Worm (Caenorhabditis elegans) whole organism, L2 larva: ENCODE measurements around the gene F22D3.4.

Source experiments
- C34F6.9 ChIP-seq: fragments of 150-350 bp; optimal IDR thresholded peaks from 2 replicates; lab custom pipeline; 2014; ENCODE audit warnings: missing biosample characterization, missing genetic modification characterization
- F13H6.1 ChIP-seq: sonication (generic microtip); optimal IDR thresholded peaks from 2 replicates; lab custom pipeline; 2016; ENCODE audit warnings: missing genetic modification characterization, missing compliant biosample characterization
- R02D3.7 ChIP-seq: fragments of 150-350 bp; optimal IDR thresholded peaks from 2 replicates; lab custom pipeline; 2014; ENCODE audit warnings: missing biosample characterization, missing genetic modification characterization
- Y55F3AM.14 ChIP-seq: fragments of 200-800 bp; sonication (Bioruptor generic); optimal IDR thresholded peaks from 2 replicates; lab custom pipeline; 2018; ENCODE audit warnings: mild to moderate bottlenecking, missing genetic modification characterization, missing compliant biosample characterization
- alr-1 ChIP-seq: fragments of 150-350 bp; optimal IDR thresholded peaks from 2 replicates; lab custom pipeline; 2014; ENCODE audit warnings: missing biosample characterization, missing genetic modification characterization
- aly-2 ChIP-seq: fragments of 150-350 bp; optimal IDR thresholded peaks from 2 replicates; lab custom pipeline; 2014; ENCODE audit warnings: missing biosample characterization, missing genetic modification characterization
- blmp-1 ChIP-seq: sonication (generic microtip); optimal IDR thresholded peaks from 2 replicates; lab custom pipeline; 2017; ENCODE audit warnings: missing genetic modification characterization, mild to moderate bottlenecking, missing compliant biosample characterization, antibody characterized with exemption, moderate library complexity; ENCODE audit not compliant: insufficient read depth
- crh-2 ChIP-seq: sonication (generic microtip); optimal IDR thresholded peaks from 2 replicates; lab custom pipeline; 2017; ENCODE audit warnings: missing biosample characterization, missing genetic modification characterization
- dmd-4 ChIP-seq: sonication (generic microtip); optimal IDR thresholded peaks from 2 replicates; lab custom pipeline; 2017; ENCODE audit warnings: missing biosample characterization, missing genetic modification characterization
- egl-27 ChIP-seq: sonication (generic microtip); optimal IDR thresholded peaks from 3 replicates; lab custom pipeline; 2017; ENCODE audit warnings: missing biosample characterization, missing genetic modification reagents, missing genetic modification characterization
- elt-1 ChIP-seq: fragments of 150-350 bp; optimal IDR thresholded peaks from 2 replicates; lab custom pipeline; 2014; ENCODE audit warnings: missing biosample characterization, missing genetic modification characterization
- elt-3 ChIP-seq: sonication (generic microtip); optimal IDR thresholded peaks from 2 replicates; lab custom pipeline; 2017; ENCODE audit warnings: missing biosample characterization, missing genetic modification characterization
- fos-1 ChIP-seq: fragments of 150-350 bp; optimal IDR thresholded peaks from 2 replicates; lab custom pipeline; 2014; ENCODE audit warnings: missing biosample characterization, missing genetic modification characterization
- gmeb-1 ChIP-seq: fragments of 150-350 bp; optimal IDR thresholded peaks from 2 replicates; lab custom pipeline; 2014; ENCODE audit warnings: missing biosample characterization, missing genetic modification characterization
- lin-13 ChIP-seq: fragments of 150-350 bp; optimal IDR thresholded peaks from 2 replicates; lab custom pipeline; 2014; ENCODE audit warnings: missing biosample characterization, missing genetic modification reagents, missing genetic modification characterization
- lin-39 ChIP-seq: fragments of 150-350 bp; optimal IDR thresholded peaks from 2 replicates; lab custom pipeline; 2014; ENCODE audit warnings: missing biosample characterization, missing genetic modification reagents, missing genetic modification characterization
- lsy-2 ChIP-seq, 2 experiments: fragments of 150-350 bp in 1 of 2; sonication (generic microtip) in 1 of 2; optimal IDR thresholded peaks; 2 replicates each; lab custom pipeline; 2014 to 2017; ENCODE audit warnings: missing biosample characterization in 2 of 2, missing genetic modification characterization in 2 of 2
- mab-5 ChIP-seq: fragments of 150-350 bp; optimal IDR thresholded peaks from 2 replicates; lab custom pipeline; 2014; ENCODE audit warnings: missing biosample characterization, missing genetic modification characterization
- mbf-1 ChIP-seq: sonication (generic microtip); optimal IDR thresholded peaks from 2 replicates; lab custom pipeline; 2017; ENCODE audit warnings: missing biosample characterization, missing genetic modification characterization
- mdl-1 ChIP-seq, 2 experiments: fragments of 150-350 bp in 1 of 2; sonication (generic microtip) in 1 of 2; optimal IDR thresholded peaks; 2 replicates each; lab custom pipeline; 2017; ENCODE audit warnings: missing biosample characterization in 2 of 2, missing genetic modification characterization in 2 of 2
- nhr-11 ChIP-seq: fragments of 150-350 bp; optimal IDR thresholded peaks from 2 replicates; lab custom pipeline; 2014; ENCODE audit warnings: missing biosample characterization, missing genetic modification characterization
- nhr-12 ChIP-seq: fragments of 150-350 bp; optimal IDR thresholded peaks from 2 replicates; lab custom pipeline; 2014; ENCODE audit warnings: missing biosample characterization, missing genetic modification characterization
- nhr-129 ChIP-seq: fragments of 150-350 bp; optimal IDR thresholded peaks from 2 replicates; lab custom pipeline; 2014; ENCODE audit warnings: missing biosample characterization, missing genetic modification characterization
- nhr-21 ChIP-seq: fragments of 150-350 bp; optimal IDR thresholded peaks from 2 replicates; lab custom pipeline; 2014; ENCODE audit warnings: missing biosample characterization, missing genetic modification characterization
- nhr-23 ChIP-seq: fragments of 150-350 bp; optimal IDR thresholded peaks from 2 replicates; lab custom pipeline; 2014; ENCODE audit warnings: missing biosample characterization, missing genetic modification reagents, missing genetic modification characterization
- nhr-237 ChIP-seq: fragments of 150-350 bp; optimal IDR thresholded peaks from 2 replicates; lab custom pipeline; 2014; ENCODE audit warnings: missing biosample characterization, missing genetic modification characterization
- nhr-25 ChIP-seq: fragments of 150-350 bp; sonication (generic microtip); optimal IDR thresholded peaks from 3 replicates; lab custom pipeline; 2014; ENCODE audit warnings: missing biosample characterization, missing genetic modification characterization
- nhr-6 ChIP-seq: fragments of 150-350 bp; optimal IDR thresholded peaks from 2 replicates; lab custom pipeline; 2014; ENCODE audit warnings: missing biosample characterization, missing genetic modification characterization
- nhr-77 ChIP-seq: fragments of 150-350 bp; optimal IDR thresholded peaks from 2 replicates; lab custom pipeline; 2014; ENCODE audit warnings: missing biosample characterization, missing genetic modification characterization
- peb-1 ChIP-seq: fragments of 150-350 bp; optimal IDR thresholded peaks from 2 replicates; lab custom pipeline; 2014; ENCODE audit warnings: missing biosample characterization, missing genetic modification characterization
- sem-4 ChIP-seq: fragments of 150-350 bp; optimal IDR thresholded peaks from 2 replicates; lab custom pipeline; 2014; ENCODE audit warnings: missing biosample characterization, missing genetic modification reagents, missing genetic modification characterization
- sma-3 ChIP-seq: sonication (generic microtip); optimal IDR thresholded peaks from 2 replicates; lab custom pipeline; 2016; ENCODE audit warnings: missing genetic modification reagents, missing genetic modification characterization, missing compliant biosample characterization
- unc-55 ChIP-seq: fragments of 150-350 bp; sonication (generic microtip); optimal IDR thresholded peaks from 3 replicates; lab custom pipeline; 2014; ENCODE audit warnings: missing biosample characterization, missing genetic modification reagents, missing genetic modification characterization
- zag-1 ChIP-seq: fragments of 150-350 bp; optimal IDR thresholded peaks from 2 replicates; lab custom pipeline; 2014; ENCODE audit warnings: missing biosample characterization, missing genetic modification characterization
- ztf-1 ChIP-seq: fragments of 200-800 bp; sonication (Bioruptor generic); conservative IDR thresholded peaks from 2 replicates; pipeline ENCODE4 v1.3.6; 2022; ENCODE audit warnings: missing genetic modification characterization, missing compliant biosample characterization
- ztf-11 ChIP-seq: sonication (generic microtip); optimal IDR thresholded peaks from 2 replicates; lab custom pipeline; 2017; ENCODE audit warnings: missing biosample characterization, missing genetic modification characterization
- ztf-4 ChIP-seq: fragments of 150-350 bp; optimal IDR thresholded peaks from 2 replicates; lab custom pipeline; 2014; ENCODE audit warnings: missing biosample characterization, missing genetic modification characterization

The F22D3.4 gene

ce11 chrII:6951250-6951806 is 23.9 kb upstream of the F22D3.4 start, which contains the start of the genes malt-1 and ceh-38 (continued):
- peak; percentile 58 for TF ChIP-seq nhr-237 (tag; lab: Kevin White, UChicago)
- peak; percentile 61 for TF ChIP-seq nhr-77 (tag; lab: Kevin White, UChicago)
- TF ChIP-seq aly-2 (tag; lab: Kevin White, UChicago), result no peak
- TF ChIP-seq nhr-12, result no peak
- no peak for TF ChIP-seq ztf-11 (tag; lab: Kevin White, UChicago)
- peak; percentile 35 for TF ChIP-seq dmd-4

- TF ChIP-seq nhr-6 (tag; lab: Kevin White, UChicago), result no peak
- no peak for TF ChIP-seq nhr-77 (tag; lab: Kevin White, UChicago)
- TF ChIP-seq nhr-21 (tag; lab: Kevin White, UChicago), result no peak
- TF ChIP-seq zag-1 (tag; lab: Kevin White, UChicago), result no peak
- TF ChIP-seq ztf-4, result no peak
- no peak for TF ChIP-seq nhr-23 (tag; lab: Kevin White, UChicago)
- TF ChIP-seq C34F6.9 (tag; lab: Kevin White, UChicago), result peak; percentile 49
- no peak for TF ChIP-seq elt-3 (tag; lab: Kevin White, UChicago)
- TF ChIP-seq elt-1 (tag; lab: Kevin White, UChicago), result no peak
- TF ChIP-seq egl-27 (tag; lab: Kevin White, UChicago), result no peak
- no peak for TF ChIP-seq mdl-1 (tag; optimal IDR thresholded peaks at IDR 0.05; lab: Kevin White, UChicago)
- TF ChIP-seq sma-3 (GFP tag; lab: Kevin White, UChicago), result no peak
- TF ChIP-seq ztf-1 (GFP tag; lab: Robert Waterston, UW), result no peak
- no peak for TF ChIP-seq nhr-11 (tag; lab: Kevin White, UChicago)
- no peak for TF ChIP-seq Y55F3AM.14 (GFP tag; lab: Kevin White, UChicago)
- TF ChIP-seq nhr-237 (tag; lab: Kevin White, UChicago), result no peak
- TF ChIP-seq lin-39 (tag; lab: Kevin White, UChicago), result no peak
- no peak for TF ChIP-seq blmp-1 (tag; lab: Kevin White, UChicago)
- TF ChIP-seq gmeb-1 (tag; lab: Kevin White, UChicago), result no peak
- TF ChIP-seq aly-2 (tag; lab: Kevin White, UChicago), result no peak
- TF ChIP-seq mbf-1, result no peak
- no peak for TF ChIP-seq nhr-129 (tag; lab: Kevin White, UChicago)
- TF ChIP-seq lsy-2 (tag; optimal IDR thresholded peaks at IDR 0.05; lab: Kevin White, UChicago), result peak in 1 of 2 experiments; percentile 25
- TF ChIP-seq F13H6.1 (tag; lab: Kevin White, UChicago), result peak; percentile 64
- TF ChIP-seq mab-5 (tag; lab: Kevin White, UChicago), result no peak
- peak; percentile 35 for TF ChIP-seq unc-55 (GFP tag; lab: Kevin White, UChicago)
- no peak for TF ChIP-seq crh-2
- TF ChIP-seq nhr-12, result no peak
- no peak for TF ChIP-seq nhr-25
- no peak for TF ChIP-seq peb-1 (tag; lab: Kevin White, UChicago)
- peak; percentile 30 for TF ChIP-seq fos-1 (tag; lab: Kevin White, UChicago)
- no peak for TF ChIP-seq ztf-11 (tag; lab: Kevin White, UChicago)
Observed at ce11 chrII:6943299-6944051, 16.1 kb upstream of the F22D3.4 start.

ce11 chrII:6941520-6941919 is 14.1 kb upstream of the F22D3.4 start:
- peak; percentile 10 for TF ChIP-seq zag-1 (tag; lab: Kevin White, UChicago)
- TF ChIP-seq sma-3 (GFP tag; lab: Kevin White, UChicago), result no peak

- TF ChIP-seq alr-1 (tag; lab: Kevin White, UChicago) (no peak), nhr-25 (no peak), nhr-237 (tag; lab: Kevin White, UChicago) (no peak), crh-2 (no peak), Y55F3AM.14 (GFP tag; lab: Kevin White, UChicago) (no peak), mbf-1 (no peak), ztf-11 (tag; lab: Kevin White, UChicago) (no peak), nhr-23 (tag; lab: Kevin White, UChicago) (no peak), dmd-4 (no peak), sem-4 (no peak), lsy-2 (tag; optimal IDR thresholded peaks at IDR 0.05; lab: Kevin White, UChicago) (no peak), R02D3.7 (tag; lab: Kevin White, UChicago) (no peak), ztf-1 (GFP tag; lab: Robert Waterston, UW) (no peak), nhr-129 (tag; lab: Kevin White, UChicago) (no peak), mab-5 (tag; lab: Kevin White, UChicago) (no peak), lin-13 (GFP tag; lab: Kevin White, UChicago) (no peak), egl-27 (tag; lab: Kevin White, UChicago) (no peak), zag-1 (tag; lab: Kevin White, UChicago) (no peak), sma-3 (GFP tag; lab: Kevin White, UChicago) (no peak)
Observed at ce11 chrII:6940726-6941230, 13.4 kb upstream of the F22D3.4 start.
